Worm (Caenorhabditis elegans) whole organism, early embryonic: ENCODE measurements around the gene hrpa-2.

Source experiments
- ama-1 ChIP-seq: fragments of 150-350 bp; optimal IDR thresholded peaks from 2 replicates; lab custom pipeline; 2014
- ceh-36 ChIP-seq: sonication (generic microtip); optimal IDR thresholded peaks from 2 replicates; lab custom pipeline; 2016; ENCODE audit warnings: missing genetic modification characterization, inconsistent platforms, missing compliant biosample characterization
- ets-7 ChIP-seq: sonication (generic microtip); optimal IDR thresholded peaks from 2 replicates; lab custom pipeline; 2016; ENCODE audit warnings: missing genotype, missing genetic modification characterization, missing compliant biosample characterization
- hmbx-1 ChIP-seq: sonication (generic microtip); optimal IDR thresholded peaks from 2 replicates; lab custom pipeline; 2016; ENCODE audit warnings: mild to moderate bottlenecking, missing genetic modification characterization, missing compliant biosample characterization
- hnd-1 ChIP-seq: sonication (generic microtip); optimal IDR thresholded peaks from 2 replicates; lab custom pipeline; 2016; ENCODE audit warnings: missing genetic modification characterization, missing compliant biosample characterization
- scrt-1 ChIP-seq: fragments of 200-800 bp; sonication (Bioruptor generic); IDR thresholded peaks from 2 replicates; pipeline ENCODE4 v1.3.6; 2022; ENCODE audit warnings: missing genetic modification characterization, missing compliant biosample characterization

DNA sequence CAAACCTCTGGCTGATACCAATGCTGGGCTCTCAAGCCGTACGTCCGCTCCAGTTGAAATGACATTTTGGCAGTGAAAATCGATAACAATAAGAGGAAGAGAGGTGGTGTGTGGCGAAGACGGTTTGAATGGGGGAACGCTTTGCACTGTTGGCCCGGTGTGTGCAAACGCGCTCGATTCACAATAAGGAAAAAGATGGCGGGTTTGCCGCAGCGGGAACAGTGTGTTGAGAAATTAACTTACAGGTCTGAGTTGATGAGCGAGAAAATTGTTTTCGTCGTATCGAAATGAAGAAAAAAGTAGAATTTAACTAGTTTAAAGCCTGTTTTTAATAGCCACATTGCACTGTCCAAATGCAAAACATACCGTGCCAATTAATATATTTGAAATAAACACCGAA, 37.1 kb upstream of the hrpa-2 start, which contains the start of gene metl-9:
- no peak for TF ChIP-seq hnd-1 (tag; lab: Kevin White, UChicago)
- TF ChIP-seq ama-1 (lab: Kevin White, UChicago), result no peak
- no peak for TF ChIP-seq scrt-1 (GFP tag; lab: Robert Waterston, UW)
- TF ChIP-seq ceh-36, result no peak
- TF ChIP-seq ets-7 (tag; lab: Kevin White, UChicago), result no peak
- no peak for TF ChIP-seq hmbx-1
